Worm (Caenorhabditis elegans) whole organism, L4 larva: ENCODE measurements around the gene bath-19.

Source experiments
- F44E2.7 ChIP-seq: fragments of 200-800 bp; sonication (Bioruptor generic); IDR thresholded peaks from 2 replicates; pipeline ENCODE4 v2.1.2; 2022; ENCODE audit warnings: missing genetic modification characterization, missing compliant biosample characterization
- ZK337.2 ChIP-seq: fragments of 200-800 bp; sonication (Bioruptor generic); IDR thresholded peaks from 2 replicates; pipeline ENCODE4 v1.3.6; 2022; ENCODE audit warnings: missing genetic modification reagents, missing genetic modification characterization, missing compliant biosample characterization
- duxl-1 ChIP-seq: sonication (generic microtip); optimal IDR thresholded peaks from 2 replicates; lab custom pipeline; 2016; ENCODE audit warnings: mild to moderate bottlenecking, missing genetic modification characterization, moderate library complexity, missing compliant biosample characterization; ENCODE audit not compliant: poor library complexity
- hmg-1.1 ChIP-seq: fragments of 200-800 bp; sonication (Bioruptor generic); IDR thresholded peaks from 2 replicates; pipeline ENCODE4 v1.3.6; 2022; ENCODE audit warnings: missing genetic modification reagents, missing genetic modification characterization, missing compliant biosample characterization
- lim-7 ChIP-seq: fragments of 200-800 bp; sonication (Bioruptor generic); IDR thresholded peaks from 2 replicates; pipeline ENCODE4 v1.3.6; 2022; ENCODE audit warnings: missing genetic modification characterization, missing compliant biosample characterization
- lsy-2 ChIP-seq, 2 experiments: fragments of 150-350 bp in 1 of 2; sonication (generic microtip) in 1 of 2; optimal IDR thresholded peaks; 2 replicates each; lab custom pipeline; 2014 to 2017; ENCODE audit warnings: missing biosample characterization in 2 of 2, missing genetic modification characterization in 2 of 2
- nhr-102 ChIP-seq: sonication (generic microtip); optimal IDR thresholded peaks from 2 replicates; lab custom pipeline; 2016; ENCODE audit warnings: mild to moderate bottlenecking, missing genetic modification characterization, moderate library complexity, missing compliant biosample characterization
- nhr-111 ChIP-seq: fragments of 200-800 bp; sonication (Bioruptor generic); optimal IDR thresholded peaks from 2 replicates; lab custom pipeline; 2018; ENCODE audit warnings: mild to moderate bottlenecking, missing genetic modification characterization, missing compliant biosample characterization
- nhr-76 ChIP-seq: fragments of 150-350 bp; optimal IDR thresholded peaks from 2 replicates; lab custom pipeline; 2014; ENCODE audit warnings: missing biosample characterization, missing genetic modification characterization
- snpc-4 ChIP-seq: fragments of 150-350 bp; optimal IDR thresholded peaks from 2 replicates; lab custom pipeline; 2014; ENCODE audit warnings: missing biosample characterization, missing genetic modification characterization
- unc-130 ChIP-seq: sonication (generic microtip); optimal IDR thresholded peaks from 2 replicates; lab custom pipeline; 2016; ENCODE audit warnings: missing genetic modification reagents, missing genetic modification characterization, missing compliant biosample characterization
- zfp-3 ChIP-seq: fragments of 200-800 bp; sonication (Bioruptor generic); conservative IDR thresholded peaks from 2 replicates; pipeline ENCODE4 v1.3.6; 2022; ENCODE audit warnings: missing genetic modification reagents, missing genetic modification characterization, missing compliant biosample characterization
- ztf-11 ChIP-seq: fragments of 150-350 bp; optimal IDR thresholded peaks from 2 replicates; lab custom pipeline; 2014; ENCODE audit warnings: missing biosample characterization, missing genetic modification characterization

- TF ChIP-seq nhr-102 (tag; lab: Kevin White, UChicago) (no peak), lsy-2 (tag; optimal IDR thresholded peaks at IDR 0.05; lab: Kevin White, UChicago) (no peak), lim-7 (GFP tag; lab: Robert Waterston, UW) (no peak), nhr-111 (no peak), snpc-4 (tag; lab: Kevin White, UChicago) (no peak), hmg-1.1 (GFP tag; lab: Robert Waterston, UW) (no peak), F44E2.7 (GFP tag; lab: Robert Waterston, UW) (no peak), ZK337.2 (GFP tag; lab: Robert Waterston, UW) (no peak), nhr-76 (tag; lab: Kevin White, UChicago) (no peak), ztf-11 (tag; lab: Kevin White, UChicago) (no peak), unc-130 (GFP tag; lab: Kevin White, UChicago) (no peak), duxl-1 (no peak), zfp-3 (GFP tag; lab: Robert Waterston, UW) (no peak)
Observed at ce11 chrII:2030367-2030766, 8.8 kb downstream of the bath-19 start, which contains the start of gene bath-3.
